Fruit fly (Drosophila melanogaster): ENCODE results near the gene Nha2.

DNA sequence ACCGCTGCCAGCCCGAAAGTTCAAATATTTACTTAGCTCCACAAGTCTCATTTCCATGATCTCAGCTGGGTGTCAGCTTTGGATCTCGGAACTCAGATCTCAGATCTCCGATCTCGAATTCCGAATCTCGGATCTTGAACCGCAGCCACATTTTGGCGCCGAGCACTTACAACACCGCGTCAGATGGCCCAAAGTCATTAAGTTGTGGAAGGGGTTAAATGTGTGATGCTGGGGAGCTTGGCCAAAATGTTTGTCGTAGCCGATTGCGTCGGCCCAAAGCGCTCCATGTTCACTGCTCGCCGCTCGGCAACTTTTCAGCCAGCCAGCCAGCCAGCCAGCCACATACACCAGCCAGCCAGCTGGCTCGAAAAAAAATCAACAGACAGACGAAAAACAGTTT, 13.7 kb upstream of the Nha2 start, which contains the start of gene CG6688:
- TF ChIP-seq CG8478 (optimal IDR thresholded peaks at IDR 0.05) (no peak), CTCF (optimal IDR thresholded peaks at IDR 0.05) (no peak)
